Worm (Caenorhabditis elegans): ENCODE measurements around the gene spat-3.

Gene spat-3

DNA sequence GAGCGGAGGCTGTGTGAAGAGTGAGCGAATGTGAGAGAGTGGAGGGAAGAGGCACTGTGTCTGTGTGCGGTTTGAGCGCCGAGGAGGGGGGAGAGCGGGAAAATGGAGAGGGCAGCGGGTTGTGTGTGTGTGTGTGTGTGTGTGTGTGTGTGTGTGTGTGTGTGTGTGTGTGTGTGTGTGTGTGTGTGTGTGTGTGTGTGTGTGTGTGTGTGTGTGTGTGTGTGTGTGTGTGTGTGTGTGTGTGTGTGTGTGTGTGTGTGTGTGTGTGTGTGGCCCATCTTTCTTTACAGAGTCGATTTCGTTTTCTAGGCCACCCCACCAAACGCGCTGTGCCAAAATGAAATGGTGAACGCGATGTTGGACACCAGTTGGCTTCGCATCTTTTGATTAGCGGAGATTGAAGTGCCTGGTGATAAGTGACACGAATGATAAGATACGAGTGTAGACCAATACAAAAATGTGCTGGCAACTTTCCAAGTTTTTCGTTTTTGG lies 707 bp upstream of the spat-3 start (continued):
- TF ChIP-seq sdz-12 (GFP tag; optimal IDR thresholded peaks at IDR 0.05), result peak; percentile 85
- peak; percentile 86 for TF ChIP-seq madf-9 (GFP tag; conservative IDR thresholded peaks at IDR 0.05)
- TF ChIP-seq nhr-111 (GFP tag; optimal IDR thresholded peaks at IDR 0.05), result peak; percentile 64
- TF ChIP-seq mep-1 (tag; optimal IDR thresholded peaks at IDR 0.05), result peak; percentile 81
- peak; percentile 96 for TF ChIP-seq ctbp-1 (GFP tag; IDR thresholded peaks at IDR 0.05)
- peak; percentile 70; the same call in 1 of the 2 replicates for TF ChIP-seq lin-1 (GFP tag; IDR thresholded peaks at IDR 0.05)
- TF ChIP-seq spr-3 (GFP tag; optimal IDR thresholded peaks at IDR 0.05), result peak; percentile 88
- TF ChIP-seq gei-8 (GFP tag; optimal IDR thresholded peaks at IDR 0.05), result peak; percentile 93
- TF ChIP-seq spr-1 (tag; optimal IDR thresholded peaks at IDR 0.05), result peak; percentile 24
- TF ChIP-seq aha-1 (tag), result peak; percentile 97
- peak; percentile 26 for TF ChIP-seq duxl-1 (tag; optimal IDR thresholded peaks at IDR 0.05; ENCODE audit: poor library complexity)
- TF ChIP-seq hif-1 (tag; optimal IDR thresholded peaks at IDR 0.05), result peak in 1 of 2 experiments; percentile 80
- 0 out of 4 replicates have a peak, but pooled peaks of 1 of the 2 experiments have one; percentile 57 for TF ChIP-seq madf-5 (GFP tag; IDR thresholded peaks at IDR 0.05)
- peak; percentile 22 for TF ChIP-seq zfp-2 (tag; optimal IDR thresholded peaks at IDR 0.05)
- TF ChIP-seq lim-7 (GFP tag; IDR thresholded peaks at IDR 0.05), result 0 out of 2 replicates have a peak, but pooled peaks have one; percentile 16
- peak in 1 of 2 experiments; percentile 92 for TF ChIP-seq daf-16 (GFP tag; optimal IDR thresholded peaks at IDR 0.05)
- TF ChIP-seq daf-16 (tag; optimal IDR thresholded peaks at IDR 0.05), result peak; percentile 22
- peak; percentile 81 for TF ChIP-seq Y5F2A.4 (GFP tag; optimal IDR thresholded peaks at IDR 0.05)
- peak; percentile 56 for TF ChIP-seq hlh-30 (tag; optimal IDR thresholded peaks at IDR 0.05; ENCODE audit: insufficient read depth)
- peak; percentile 76; the same call in 1 of the 2 replicates for TF ChIP-seq zfp-3 (GFP tag; conservative IDR thresholded peaks at IDR 0.05)
- TF ChIP-seq nhr-28 (tag; optimal IDR thresholded peaks at IDR 0.05), result peak; percentile 57
- peak; percentile 93 for TF ChIP-seq T26A8.4 (GFP tag; IDR thresholded peaks at IDR 0.05)
- TF ChIP-seq mes-2 (tag; optimal IDR thresholded peaks at IDR 0.05; ENCODE audit: poor library complexity, severe bottlenecking), result peak; percentile 55
- peak; percentile 56 for TF ChIP-seq nhr-6 (tag; optimal IDR thresholded peaks at IDR 0.05)
- TF ChIP-seq rbr-2 (tag; optimal IDR thresholded peaks at IDR 0.05), result peak; percentile 76

DNA sequence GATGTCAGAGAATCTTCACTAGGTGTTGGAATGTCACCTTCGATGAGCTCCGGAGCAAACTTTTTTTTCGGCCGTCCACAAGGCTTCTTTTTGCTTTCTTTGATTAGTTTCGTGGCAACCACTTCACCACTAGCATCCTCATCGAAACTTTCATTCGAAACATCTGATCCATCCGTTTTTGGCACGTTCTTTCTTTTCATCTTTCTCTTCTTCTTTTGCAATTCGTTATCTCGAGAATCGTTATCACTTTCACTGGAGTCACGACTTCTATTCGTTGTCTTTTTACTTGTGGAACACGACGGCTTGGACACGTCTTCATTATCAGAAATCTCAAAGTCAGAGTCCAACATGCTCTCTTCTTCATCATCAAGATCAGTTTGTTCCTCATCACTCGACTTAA lies 1.5 kb downstream of the spat-3 start:
- TF ChIP-seq lim-7 (GFP tag; IDR thresholded peaks at IDR 0.05), result no peak
- TF ChIP-seq lin-15B (tag; optimal IDR thresholded peaks at IDR 0.05), result no peak
- no peak for TF ChIP-seq dpl-1 (GFP tag; optimal IDR thresholded peaks at IDR 0.05)
- no peak for TF ChIP-seq daf-16 (GFP tag; optimal IDR thresholded peaks at IDR 0.05)
- TF ChIP-seq daf-16 (tag; optimal IDR thresholded peaks at IDR 0.05), result no peak
- TF ChIP-seq Y105C5A.15 (GFP tag; IDR thresholded peaks at IDR 0.05), result no peak
- TF ChIP-seq egl-27 (tag; optimal IDR thresholded peaks at IDR 0.05), result no peak
- TF ChIP-seq F49E8.2 (tag; optimal IDR thresholded peaks at IDR 0.05; ENCODE audit: borderline replicate concordance), result no peak
- peak in 1 of 2 experiments; percentile 74 for TF ChIP-seq unc-62 (GFP tag; optimal IDR thresholded peaks at IDR 0.05 in 1 of 2)
- no peak for TF ChIP-seq unc-62 (tag; optimal IDR thresholded peaks at IDR 0.05)
- TF ChIP-seq Y48G9A.11 (GFP tag; IDR thresholded peaks at IDR 0.05), result no peak
- no peak for TF ChIP-seq tag-97 (GFP tag; IDR thresholded peaks at IDR 0.05)
- TF ChIP-seq hlh-30 (tag; optimal IDR thresholded peaks at IDR 0.05; ENCODE audit: insufficient read depth), result no peak
- TF ChIP-seq dmd-6 (GFP tag; IDR thresholded peaks at IDR 0.05), result no peak
- peak; percentile 2 for TF ChIP-seq aha-1 (tag)
- TF ChIP-seq nhr-6 (tag; optimal IDR thresholded peaks at IDR 0.05), result no peak

DNA sequence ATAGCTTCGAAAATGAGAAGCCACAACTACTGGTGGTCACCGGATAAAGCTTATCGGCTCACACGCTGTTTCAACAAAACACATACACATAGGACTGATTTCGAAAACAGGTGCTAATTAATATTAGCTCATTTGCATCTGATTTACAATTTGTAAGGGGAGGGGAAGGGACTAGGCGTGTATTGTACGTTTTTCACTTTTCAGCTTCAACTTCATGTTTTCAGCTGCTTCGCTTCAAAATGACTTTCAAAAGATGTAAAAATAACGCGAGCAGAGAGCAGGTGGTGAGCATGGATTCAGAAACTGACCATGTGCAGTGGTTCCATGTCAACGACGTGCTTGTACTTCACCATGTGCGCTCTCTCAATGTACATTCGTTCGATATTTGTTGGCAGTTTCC lies 4.7 kb downstream of the spat-3 start:
- no peak for TF ChIP-seq egl-27 (tag; optimal IDR thresholded peaks at IDR 0.05)
- no peak for TF ChIP-seq nhr-25 (tag; optimal IDR thresholded peaks at IDR 0.05; ENCODE audit: borderline replicate concordance, insufficient read depth)
- TF ChIP-seq duxl-1 (tag; optimal IDR thresholded peaks at IDR 0.05; ENCODE audit: poor library complexity), result no peak
- TF ChIP-seq unc-62 (GFP tag; optimal IDR thresholded peaks at IDR 0.05 in 1 of 2), result peak in 1 of 2 experiments; percentile 94
- no peak for TF ChIP-seq unc-62 (tag; optimal IDR thresholded peaks at IDR 0.05)
- TF ChIP-seq mxl-3 (GFP tag; optimal IDR thresholded peaks at IDR 0.05), result no peak
- no peak for TF ChIP-seq snpc-4 (tag; optimal IDR thresholded peaks at IDR 0.05)
- TF ChIP-seq dpl-1 (GFP tag; optimal IDR thresholded peaks at IDR 0.05), result no peak
